Worm (Caenorhabditis elegans) whole organism, L3 larva: ENCODE data around the gene xtr-1.
A peak's percentile ranks its signal among the peaks of the same experiment; 100 is the strongest.

Experiments
- R02D3.7 ChIP-seq: fragments of 150-350 bp; optimal IDR thresholded peaks from 2 replicates; lab custom pipeline; 2014; ENCODE audit warnings: missing biosample characterization, missing genetic modification characterization
- ZK546.5 ChIP-seq: sonication (generic microtip); optimal IDR thresholded peaks from 2 replicates; lab custom pipeline; 2017; ENCODE audit warnings: missing biosample characterization, missing genetic modification characterization
- ama-1 ChIP-seq: fragments of 150-350 bp; optimal IDR thresholded peaks from 2 replicates; lab custom pipeline; 2018
- ceh-28 ChIP-seq: fragments of 150-350 bp; optimal IDR thresholded peaks from 2 replicates; lab custom pipeline; 2014; ENCODE audit warnings: missing biosample characterization, missing genetic modification reagents, missing genetic modification characterization
- ceh-82 ChIP-seq: fragments of 150-350 bp; optimal IDR thresholded peaks from 2 replicates; lab custom pipeline; 2014; ENCODE audit warnings: missing biosample characterization, missing genetic modification characterization
- ceh-9 ChIP-seq: sonication (generic microtip); optimal IDR thresholded peaks from 2 replicates; lab custom pipeline; 2018; ENCODE audit warnings: missing biosample characterization, missing genetic modification characterization
- daf-12 ChIP-seq: fragments of 150-350 bp; optimal IDR thresholded peaks from 2 replicates; lab custom pipeline; 2014; ENCODE audit warnings: missing biosample characterization, missing genetic modification reagents, missing genetic modification characterization
- egl-27 ChIP-seq: sonication (generic microtip); optimal IDR thresholded peaks from 4 replicates; lab custom pipeline; 2017; ENCODE audit warnings: missing biosample characterization, missing genetic modification reagents, missing genetic modification characterization
- egl-5 ChIP-seq: fragments of 150-350 bp; optimal IDR thresholded peaks from 2 replicates; lab custom pipeline; 2017; ENCODE audit warnings: missing biosample characterization, missing genetic modification reagents, missing genetic modification characterization, inconsistent platforms
- elt-1 ChIP-seq: fragments of 150-350 bp; optimal IDR thresholded peaks from 2 replicates; lab custom pipeline; 2014; ENCODE audit warnings: missing biosample characterization, missing genetic modification characterization
- elt-2 ChIP-seq: sonication (generic microtip); optimal IDR thresholded peaks from 2 replicates; lab custom pipeline; 2016; ENCODE audit warnings: missing genetic modification reagents, mild to moderate bottlenecking, missing genetic modification characterization, missing compliant biosample characterization
- elt-3 ChIP-seq, 3 experiments: fragments of 150-350 bp in 1 of 3; sonication (generic microtip) in 2 of 3; optimal IDR thresholded peaks; 2 replicates in 2 of 3; 4 replicates in 1 of 3; lab custom pipeline; 2014 to 2017; ENCODE audit warnings: missing biosample characterization in 3 of 3, missing genetic modification characterization in 3 of 3
- eor-1 ChIP-seq, 2 experiments: fragments of 150-350 bp; optimal IDR thresholded peaks; 2 replicates each; lab custom pipeline; 2014 to 2018; ENCODE audit warnings: missing biosample characterization in 2 of 2, missing genetic modification characterization in 2 of 2
- fkh-10 ChIP-seq: sonication (generic microtip); optimal IDR thresholded peaks from 2 replicates; lab custom pipeline; 2017; ENCODE audit warnings: missing biosample characterization, missing genetic modification reagents, missing genetic modification characterization
- fos-1 ChIP-seq: fragments of 150-350 bp; optimal IDR thresholded peaks from 2 replicates; lab custom pipeline; 2014; ENCODE audit warnings: missing biosample characterization, missing genetic modification characterization
- jun-1 ChIP-seq: fragments of 150-350 bp; optimal IDR thresholded peaks from 2 replicates; lab custom pipeline; 2014; ENCODE audit warnings: missing biosample characterization, missing genetic modification reagents, missing genetic modification characterization
- lin-15B ChIP-seq: fragments of 150-350 bp; optimal IDR thresholded peaks from 2 replicates; lab custom pipeline; 2014; ENCODE audit warnings: missing biosample characterization, missing genetic modification characterization
- lin-39 ChIP-seq: fragments of 150-350 bp; optimal IDR thresholded peaks from 2 replicates; lab custom pipeline; 2018; ENCODE audit warnings: missing biosample characterization, missing genetic modification reagents, missing genetic modification characterization
- lsy-12 ChIP-seq: sonication (generic microtip); optimal IDR thresholded peaks from 2 replicates; lab custom pipeline; 2016; ENCODE audit warnings: mild to moderate bottlenecking, missing genetic modification characterization, missing compliant biosample characterization
- mdl-1 ChIP-seq: fragments of 150-350 bp; optimal IDR thresholded peaks from 2 replicates; lab custom pipeline; 2014; ENCODE audit warnings: missing biosample characterization, missing genetic modification characterization
- mml-1 ChIP-seq: fragments of 150-350 bp; sonication (generic microtip); optimal IDR thresholded peaks from 3 replicates; lab custom pipeline; 2014; ENCODE audit warnings: missing biosample characterization, missing genetic modification characterization
- nfya-1 ChIP-seq: sonication (generic microtip); optimal IDR thresholded peaks from 2 replicates; lab custom pipeline; 2017; ENCODE audit warnings: missing genetic modification characterization, mild to moderate bottlenecking, missing compliant biosample characterization, antibody characterized with exemption, moderate library complexity; ENCODE audit not compliant: insufficient read depth
- nhr-11 ChIP-seq: fragments of 150-350 bp; optimal IDR thresholded peaks from 2 replicates; lab custom pipeline; 2014; ENCODE audit warnings: missing biosample characterization, missing genetic modification characterization
- nhr-12 ChIP-seq: fragments of 150-350 bp; optimal IDR thresholded peaks from 2 replicates; lab custom pipeline; 2014; ENCODE audit warnings: missing biosample characterization, missing genetic modification characterization
- nhr-23 ChIP-seq: fragments of 150-350 bp; optimal IDR thresholded peaks from 2 replicates; lab custom pipeline; 2014; ENCODE audit warnings: missing biosample characterization, missing genetic modification reagents, missing genetic modification characterization
- nhr-237 ChIP-seq: fragments of 150-350 bp; optimal IDR thresholded peaks from 2 replicates; lab custom pipeline; 2014; ENCODE audit warnings: missing biosample characterization, missing genetic modification characterization
- nhr-25 ChIP-seq: sonication (generic microtip); optimal IDR thresholded peaks from 2 replicates; lab custom pipeline; 2017; ENCODE audit warnings: missing biosample characterization, missing genetic modification characterization
- nhr-28 ChIP-seq: fragments of 150-350 bp; optimal IDR thresholded peaks from 2 replicates; lab custom pipeline; 2014; ENCODE audit warnings: missing biosample characterization, missing genetic modification characterization
- nhr-43 ChIP-seq: sonication (generic microtip); optimal IDR thresholded peaks from 2 replicates; lab custom pipeline; 2016; ENCODE audit warnings: mild to moderate bottlenecking, missing genetic modification characterization, missing compliant biosample characterization; ENCODE audit not compliant: poor library complexity, severe bottlenecking
- nhr-67 ChIP-seq: fragments of 150-350 bp; optimal IDR thresholded peaks from 2 replicates; lab custom pipeline; 2014; ENCODE audit warnings: missing biosample characterization, missing genetic modification characterization
- nhr-77 ChIP-seq: fragments of 150-350 bp; optimal IDR thresholded peaks from 2 replicates; lab custom pipeline; 2014; ENCODE audit warnings: missing biosample characterization, missing genetic modification characterization
- pha-4 ChIP-seq: fragments of 150-350 bp; optimal IDR thresholded peaks from 2 replicates; lab custom pipeline; 2014; ENCODE audit warnings: missing biosample characterization, missing genetic modification reagents, missing genetic modification characterization
- pqm-1 ChIP-seq: fragments of 150-350 bp; optimal IDR thresholded peaks from 2 replicates; lab custom pipeline; 2017; ENCODE audit warnings: missing biosample characterization, missing genetic modification characterization, inconsistent platforms
- skn-1 ChIP-seq: fragments of 150-350 bp; optimal IDR thresholded peaks from 2 replicates; lab custom pipeline; 2014; ENCODE audit warnings: missing biosample characterization, missing genetic modification characterization
- snpc-4 ChIP-seq: fragments of 150-350 bp; optimal IDR thresholded peaks from 2 replicates; lab custom pipeline; 2014; ENCODE audit warnings: missing biosample characterization, missing genetic modification characterization
- unc-39 ChIP-seq: sonication (generic microtip); optimal IDR thresholded peaks from 4 replicates; lab custom pipeline; 2017; ENCODE audit warnings: missing biosample characterization, missing genetic modification characterization
- unc-62 ChIP-seq: fragments of 150-350 bp; sonication (generic microtip); optimal IDR thresholded peaks from 4 replicates; lab custom pipeline; 2014; ENCODE audit warnings: missing biosample characterization, missing genetic modification reagents, missing genetic modification characterization
- zag-1 ChIP-seq: fragments of 150-350 bp; optimal IDR thresholded peaks from 2 replicates; lab custom pipeline; 2014; ENCODE audit warnings: missing biosample characterization, missing genetic modification characterization
- ztf-11 ChIP-seq: fragments of 150-350 bp; optimal IDR thresholded peaks from 2 replicates; lab custom pipeline; 2014; ENCODE audit warnings: missing biosample characterization, missing genetic modification characterization
- ztf-4 ChIP-seq: fragments of 150-350 bp; optimal IDR thresholded peaks from 2 replicates; lab custom pipeline; 2014; ENCODE audit warnings: missing biosample characterization, missing genetic modification characterization

xtr-1 gene

DNA sequence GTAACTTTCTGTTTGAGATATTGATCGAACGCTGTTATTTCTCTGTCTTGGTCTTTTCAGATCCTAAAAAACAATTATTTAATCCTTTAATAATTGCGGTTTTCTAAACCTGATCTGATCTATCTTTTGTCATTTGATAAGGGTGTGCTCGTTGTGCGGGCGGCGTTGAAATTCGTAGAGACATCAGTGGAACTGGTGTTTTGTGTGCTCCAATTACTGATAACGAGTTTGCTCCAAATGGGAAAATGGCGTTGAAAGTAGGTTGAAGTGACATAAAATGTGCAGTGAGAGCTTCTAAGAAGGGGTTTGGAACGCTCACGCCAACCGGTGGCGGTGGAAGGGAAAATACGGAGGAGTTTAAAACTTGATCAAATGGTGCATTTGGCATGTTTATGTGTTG, 1.8 kb downstream of the xtr-1 start:
- TF ChIP-seq ama-1 (lab: Kevin White, UChicago) (no peak), nhr-67 (tag; lab: Kevin White, UChicago) (no peak), elt-2 (peak; percentile 67), lin-15B (tag; lab: Kevin White, UChicago) (no peak), ceh-82 (no peak), nhr-11 (tag; lab: Kevin White, UChicago) (no peak), nhr-43 (tag; lab: Kevin White, UChicago) (no peak), pqm-1 (tag; lab: Kevin White, UChicago) (peak; percentile 56), ZK546.5 (tag; lab: Kevin White, UChicago) (no peak), elt-1 (no peak), nhr-23 (no peak), lin-39 (tag; lab: Kevin White, UChicago) (no peak), ceh-28 (tag; lab: Kevin White, UChicago) (no peak), nhr-25 (tag; lab: Kevin White, UChicago) (no peak), R02D3.7 (tag; lab: Kevin White, UChicago) (no peak)

DNA sequence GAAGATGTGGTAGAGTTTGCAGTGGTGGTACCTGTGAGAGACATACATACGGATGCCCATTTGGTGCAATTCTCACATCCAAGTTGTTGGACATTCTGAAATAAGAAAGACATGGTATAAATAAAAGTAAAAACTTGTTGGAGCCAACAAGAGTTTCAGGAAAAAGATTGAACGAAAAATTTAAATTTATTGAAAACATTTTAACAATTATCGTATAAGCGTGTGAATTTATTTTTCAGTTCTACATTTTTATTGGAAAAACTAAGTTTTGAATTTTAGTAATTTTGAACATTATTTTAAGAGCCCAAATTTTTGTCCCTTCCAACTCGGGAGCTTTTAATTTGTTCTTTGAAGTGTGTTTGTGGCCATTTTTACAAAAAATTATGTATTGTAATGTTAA, 2.3 kb downstream of the xtr-1 start, which contains the start of gene F54F7.8:
Gene F54F7.8 (minus strand): TSS at position 101 of the 400 bp plus-strand sequence.
- TF ChIP-seq nhr-67 (tag; lab: Kevin White, UChicago) (no peak), mdl-1 (tag; lab: Kevin White, UChicago) (no peak), ceh-28 (tag; lab: Kevin White, UChicago) (no peak), nhr-25 (tag; lab: Kevin White, UChicago) (no peak), fos-1 (tag; lab: Kevin White, UChicago) (no peak), nhr-12 (no peak), ztf-4 (tag; lab: Kevin White, UChicago) (no peak), nhr-23 (no peak), daf-12 (tag; lab: Kevin White, UChicago) (no peak), nhr-237 (no peak), ama-1 (lab: Kevin White, UChicago) (no peak), nhr-77 (tag; lab: Kevin White, UChicago) (no peak), fkh-10 (GFP tag; lab: Kevin White, UChicago) (no peak), unc-39 (tag; lab: Kevin White, UChicago) (no peak), ceh-9 (tag; lab: Kevin White, UChicago) (no peak), unc-62 (GFP tag; lab: Kevin White, UChicago) (no peak), egl-27 (tag; lab: Kevin White, UChicago) (no peak), lin-39 (tag; lab: Kevin White, UChicago) (no peak)

DNA sequence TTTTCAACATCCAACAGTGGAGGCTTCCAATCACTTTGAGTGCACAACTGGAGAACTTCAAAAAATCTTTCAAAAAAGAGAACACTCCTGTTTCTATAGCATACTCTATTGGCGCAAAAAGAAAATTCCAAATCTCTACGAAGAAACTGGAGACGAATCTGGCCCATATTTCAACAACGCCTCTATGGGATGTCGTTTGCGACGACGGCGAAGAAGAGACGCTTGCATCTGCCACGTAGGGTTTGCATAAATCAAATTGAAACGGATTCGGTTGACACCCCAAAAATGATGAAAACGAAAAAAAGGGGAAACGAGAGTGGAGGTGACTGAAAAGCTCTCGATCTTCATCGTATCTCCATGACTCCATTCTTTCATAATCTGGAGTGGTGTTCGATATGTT, 3.6 kb downstream of the xtr-1 start:
- TF ChIP-seq ZK546.5 (tag; lab: Kevin White, UChicago) (no peak), nhr-237 (no peak), unc-39 (tag; lab: Kevin White, UChicago) (no peak), pha-4 (no peak), snpc-4 (tag; lab: Kevin White, UChicago) (no peak), ceh-28 (tag; lab: Kevin White, UChicago) (no peak), nhr-77 (tag; lab: Kevin White, UChicago) (no peak), elt-3 (tag; optimal IDR thresholded peaks at IDR 0.05; lab: Kevin White, UChicago) (no peak), eor-1 (tag; optimal IDR thresholded peaks at IDR 0.05; lab: Kevin White, UChicago) (no peak), nhr-67 (tag; lab: Kevin White, UChicago) (no peak)

DNA sequence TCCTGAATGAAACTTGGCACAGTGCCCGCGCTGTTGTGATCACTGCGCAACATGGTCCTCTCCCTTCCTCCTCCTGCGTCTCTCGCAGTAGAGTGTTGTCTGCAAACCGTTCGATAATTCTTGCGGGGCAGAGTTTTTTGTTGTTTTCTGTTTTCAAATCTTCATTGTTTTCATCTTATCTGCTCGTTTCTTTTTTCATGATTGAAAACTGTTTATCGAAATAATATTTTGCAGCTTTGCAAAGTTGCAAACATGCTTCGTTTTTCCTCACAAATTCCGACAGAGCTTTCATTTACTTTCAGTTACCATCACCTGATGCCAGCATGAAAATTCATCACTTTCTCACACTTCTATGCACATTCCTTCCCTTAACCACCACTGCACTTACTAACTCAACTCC, 4.6 kb downstream of the xtr-1 start, which contains the start of gene mes-1:
Gene mes-1 (plus strand): TSS at position 301 of the 400 bp plus-strand sequence.
- TF ChIP-seq ceh-28 (tag; lab: Kevin White, UChicago) (no peak), mml-1 (no peak), skn-1 (no peak), nfya-1 (tag; lab: Kevin White, UChicago) (no peak)

DNA sequence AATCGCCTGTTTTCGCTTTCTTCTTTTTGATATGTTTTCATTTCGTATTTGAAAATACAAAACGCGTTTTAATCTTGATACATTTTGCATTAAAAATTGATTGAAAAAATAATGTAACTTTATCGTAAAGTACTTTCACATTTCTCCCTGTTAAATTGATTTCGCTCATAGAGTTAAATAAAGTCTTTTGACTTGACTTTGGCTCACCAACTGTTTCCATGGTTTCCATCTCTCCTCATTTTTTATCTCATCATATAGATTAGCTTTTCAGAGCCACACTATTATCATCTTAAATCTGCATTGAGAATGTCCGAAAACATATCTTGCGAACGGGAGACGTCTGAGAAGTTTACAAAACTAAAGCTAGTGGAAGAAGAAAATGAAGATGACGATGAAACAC, 10.7 kb downstream of the xtr-1 start, which contains the start of gene F54F7.10:
Gene F54F7.10 (plus strand): TSS at position 301 of the 400 bp plus-strand sequence.
- TF ChIP-seq nhr-12, result no peak
- TF ChIP-seq nhr-43 (tag; lab: Kevin White, UChicago), result no peak
- no peak for TF ChIP-seq ztf-4 (tag; lab: Kevin White, UChicago)
- TF ChIP-seq ceh-28 (tag; lab: Kevin White, UChicago), result no peak
- no peak for TF ChIP-seq skn-1
- no peak for TF ChIP-seq jun-1 (tag; lab: Kevin White, UChicago)
- TF ChIP-seq lsy-12 (tag; lab: Kevin White, UChicago), result no peak
- TF ChIP-seq egl-5 (tag; lab: Kevin White, UChicago), result no peak
- no peak for TF ChIP-seq egl-27 (tag; lab: Kevin White, UChicago)
- no peak for TF ChIP-seq unc-39 (tag; lab: Kevin White, UChicago)
- TF ChIP-seq zag-1 (tag; lab: Kevin White, UChicago), result no peak
- no peak for TF ChIP-seq ztf-11 (tag; lab: Kevin White, UChicago)
- TF ChIP-seq nhr-28 (tag; lab: Kevin White, UChicago), result no peak
